Fruit fly (Drosophila melanogaster): ENCODE results near the gene APC4.

The APC4 gene

DNA sequence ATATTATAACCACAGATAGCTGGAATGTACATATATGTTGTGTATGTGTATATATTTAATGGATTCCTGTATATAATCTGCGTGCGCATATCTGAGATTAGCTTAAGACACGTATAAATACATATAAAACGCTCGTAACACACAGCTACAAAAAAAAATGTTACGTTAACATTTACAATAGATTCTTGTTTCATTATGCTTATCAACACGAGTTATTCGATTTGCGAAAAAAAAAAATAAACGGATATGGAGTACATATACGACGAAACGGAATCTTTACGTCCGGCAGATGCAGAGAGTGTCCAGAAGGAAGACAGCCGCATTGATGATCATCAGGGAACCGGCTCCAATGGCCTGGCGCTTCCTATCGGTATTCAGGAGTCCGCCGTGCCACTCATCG is 11.4 kb upstream of the APC4 start, which contains the start of gene CG10970:
CG10970 (minus strand) TSS at position 101 of the 400 bp plus-strand sequence.
- TF ChIP-seq rn (GFP tag; IDR thresholded peaks at IDR 0.05) (no peak), CG8301 (tag; optimal IDR thresholded peaks at IDR 0.05) (no peak), CG4496 (GFP tag; IDR thresholded peaks at IDR 0.05) (no peak), gl (tag; optimal IDR thresholded peaks at IDR 0.05) (no peak), CG14655 (GFP tag; optimal IDR thresholded peaks at IDR 0.05) (no peak), EcR (GFP tag; optimal IDR thresholded peaks at IDR 0.05) (no peak), CG13204 (GFP tag; optimal IDR thresholded peaks at IDR 0.05) (no peak), D1 (tag; optimal IDR thresholded peaks at IDR 0.05) (no peak), Pif1A (GFP tag; optimal IDR thresholded peaks at IDR 0.05) (no peak), CG15710 (tag; optimal IDR thresholded peaks at IDR 0.05) (no peak), Snoo (tag; optimal IDR thresholded peaks at IDR 0.05) (no peak), fd96Ca (GFP tag; IDR thresholded peaks at IDR 0.05) (no peak), CG8159 (tag; optimal IDR thresholded peaks at IDR 0.05) (no peak), Pif1B (GFP tag; optimal IDR thresholded peaks at IDR 0.05) (no peak)

DNA sequence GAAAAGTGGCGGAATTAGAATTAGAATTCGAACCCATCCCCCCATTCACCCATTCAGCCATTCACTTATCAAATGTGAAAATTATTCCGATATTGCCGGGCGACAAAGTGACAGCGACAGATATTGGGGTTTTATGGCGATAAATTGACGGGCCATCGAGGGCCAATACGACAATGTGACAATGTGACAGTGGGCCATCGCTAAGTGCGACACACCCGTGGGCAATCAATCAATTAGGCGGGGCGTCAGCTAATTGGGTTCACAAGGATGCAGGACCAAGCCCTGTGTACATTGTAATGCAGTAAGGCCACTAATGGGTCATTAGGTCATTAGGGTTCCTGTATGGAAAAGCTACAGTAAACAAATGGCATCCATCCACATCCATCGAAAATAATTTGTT is 8.7 kb upstream of the APC4 start:
- TF ChIP-seq Snoo (tag; optimal IDR thresholded peaks at IDR 0.05), result no peak
- TF ChIP-seq CG13204 (GFP tag; optimal IDR thresholded peaks at IDR 0.05), result no peak
- TF ChIP-seq Pif1B (GFP tag; optimal IDR thresholded peaks at IDR 0.05), result no peak
- TF ChIP-seq gl (tag; optimal IDR thresholded peaks at IDR 0.05), result no peak
- TF ChIP-seq Pif1A (GFP tag; optimal IDR thresholded peaks at IDR 0.05), result no peak
- no peak for TF ChIP-seq CG14655 (GFP tag; optimal IDR thresholded peaks at IDR 0.05)
- no peak for TF ChIP-seq CG15710 (tag; optimal IDR thresholded peaks at IDR 0.05)
- TF ChIP-seq EcR (GFP tag; optimal IDR thresholded peaks at IDR 0.05), result no peak
- TF ChIP-seq CG8159 (tag; optimal IDR thresholded peaks at IDR 0.05), result no peak
- no peak for TF ChIP-seq CG17806 (tag; optimal IDR thresholded peaks at IDR 0.05)
- TF ChIP-seq CG4496 (GFP tag; IDR thresholded peaks at IDR 0.05), result no peak
- TF ChIP-seq CG34367 (tag; optimal IDR thresholded peaks at IDR 0.05), result no peak
- TF ChIP-seq CG8301 (tag; optimal IDR thresholded peaks at IDR 0.05), result no peak
- no peak for TF ChIP-seq D1 (tag; optimal IDR thresholded peaks at IDR 0.05)
- TF ChIP-seq CG10348 (GFP tag; IDR thresholded peaks at IDR 0.05), result no peak

DNA sequence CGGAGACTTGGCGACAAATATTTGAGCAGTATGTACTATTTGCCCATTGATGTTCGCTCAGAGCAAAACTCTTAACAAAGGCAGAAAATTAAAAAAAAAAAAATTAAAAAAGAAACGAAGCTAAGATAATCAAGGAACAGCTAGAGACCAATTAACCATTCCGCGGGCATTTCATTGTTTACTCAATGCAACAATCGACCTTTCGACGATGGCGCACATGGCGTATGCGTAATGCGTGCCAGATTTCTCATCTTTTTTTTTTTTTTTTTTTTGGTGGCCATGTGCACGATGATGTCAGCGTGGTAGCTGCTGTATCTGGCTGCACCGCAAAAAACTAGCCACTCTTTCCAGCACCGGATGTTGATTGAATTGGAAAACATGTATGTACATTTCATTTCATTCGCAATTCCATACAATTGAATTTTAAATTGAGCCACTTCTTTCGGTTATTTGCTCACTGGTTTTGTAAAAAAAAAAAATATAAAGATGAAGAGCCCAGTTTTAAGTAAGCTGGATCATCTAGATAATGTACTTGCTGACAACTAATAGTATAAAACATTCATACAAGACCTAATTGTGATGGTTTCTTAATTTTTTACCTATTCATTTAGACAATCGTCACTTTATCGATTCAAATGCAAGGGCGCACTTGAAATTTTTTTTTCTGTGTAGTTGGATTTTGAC is 6.9 kb upstream of the APC4 start:
- 0 out of 3 replicates have a peak, but pooled peaks have one; percentile 36 for TF ChIP-seq fd96Ca (GFP tag; IDR thresholded peaks at IDR 0.05)
- TF ChIP-seq Pif1B (GFP tag; optimal IDR thresholded peaks at IDR 0.05), result peak; percentile 30
- TF ChIP-seq CG15710 (tag; optimal IDR thresholded peaks at IDR 0.05), result peak; percentile 44
- no peak for TF ChIP-seq CG34367 (tag; optimal IDR thresholded peaks at IDR 0.05)
- TF ChIP-seq CG8159 (tag; optimal IDR thresholded peaks at IDR 0.05), result peak; percentile 64
- peak; percentile 67 for TF ChIP-seq Snoo (tag; optimal IDR thresholded peaks at IDR 0.05)
- no peak for TF ChIP-seq D1 (tag; optimal IDR thresholded peaks at IDR 0.05)
- peak; percentile 59 for TF ChIP-seq CG32121 (GFP tag; IDR thresholded peaks at IDR 0.05)
- no peak for TF ChIP-seq rn (GFP tag; IDR thresholded peaks at IDR 0.05)
- TF ChIP-seq gl (tag; optimal IDR thresholded peaks at IDR 0.05), result no peak
- TF ChIP-seq CG17806 (tag; optimal IDR thresholded peaks at IDR 0.05), result peak; percentile 2
- peak; percentile 1 for TF ChIP-seq CG9948 (tag; optimal IDR thresholded peaks at IDR 0.05)
- no peak for TF ChIP-seq Ets98B (GFP tag; IDR thresholded peaks at IDR 0.05)
- TF ChIP-seq CG8301 (tag; optimal IDR thresholded peaks at IDR 0.05), result peak; percentile 44
- peak; percentile 56 for TF ChIP-seq CG14655 (GFP tag; optimal IDR thresholded peaks at IDR 0.05)
- TF ChIP-seq CG4496 (GFP tag; IDR thresholded peaks at IDR 0.05), result peak; percentile 35; the same call in 1 of the 3 replicates
- TF ChIP-seq Pif1A (GFP tag; optimal IDR thresholded peaks at IDR 0.05), result peak; percentile 74

DNA sequence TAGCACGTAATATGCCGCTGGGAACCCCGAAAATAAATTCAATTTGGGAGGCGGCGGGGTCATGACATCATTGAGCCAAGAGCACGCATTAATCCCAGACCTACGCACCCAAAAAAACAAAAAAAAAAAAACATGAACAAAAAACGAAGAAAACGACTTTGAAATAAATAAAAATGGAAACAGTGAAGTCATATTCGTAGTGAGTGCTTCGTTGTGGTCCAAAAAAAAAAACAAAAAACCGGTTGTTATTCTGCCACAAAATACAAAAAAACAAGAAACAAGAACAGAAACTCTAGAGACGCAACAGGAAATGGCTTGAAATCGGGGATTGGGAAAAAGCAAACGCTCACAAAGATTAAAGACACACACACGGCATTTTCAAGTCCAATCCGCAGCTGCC is 5.2 kb upstream of the APC4 start:
- TF ChIP-seq CG13204 (GFP tag; optimal IDR thresholded peaks at IDR 0.05) (peak; percentile 64), Pif1B (GFP tag; optimal IDR thresholded peaks at IDR 0.05) (no peak), CG15710 (tag; optimal IDR thresholded peaks at IDR 0.05) (peak; percentile 32), Pif1A (GFP tag; optimal IDR thresholded peaks at IDR 0.05) (peak; percentile 29), D1 (tag; optimal IDR thresholded peaks at IDR 0.05) (no peak), CG12605 (GFP tag; IDR thresholded peaks at IDR 0.05) (peak; percentile 40; the same call in 1 of the 2 replicates), gl (tag; optimal IDR thresholded peaks at IDR 0.05) (peak; percentile 48), rn (GFP tag; IDR thresholded peaks at IDR 0.05) (no peak), CG4496 (GFP tag; IDR thresholded peaks at IDR 0.05) (peak; percentile 8; the same call in 1 of the 3 replicates), CG34367 (tag; optimal IDR thresholded peaks at IDR 0.05) (peak; percentile 43)

DNA sequence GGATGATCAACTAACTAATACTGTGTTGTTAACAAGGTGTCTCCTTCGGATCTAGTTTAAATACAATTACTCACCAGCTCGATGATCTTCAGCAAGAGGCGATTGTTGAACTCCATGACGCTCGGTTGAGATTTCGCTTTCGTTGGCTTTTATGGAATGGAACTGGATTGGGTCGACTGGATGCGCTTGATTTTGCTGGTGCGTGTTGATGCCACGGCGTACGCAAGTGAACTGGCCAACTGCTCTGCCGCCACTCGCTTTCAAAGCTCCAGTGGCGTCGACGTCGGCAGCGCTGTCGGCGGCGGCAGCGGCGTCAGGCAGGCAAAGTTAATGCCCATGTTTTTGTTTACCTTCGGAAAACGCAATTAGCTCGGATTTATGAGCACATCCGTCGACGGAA is 4.5 kb upstream of the APC4 start, which contains the start of gene CG44325:
CG44325 (minus strand) TSS at position 237 of the 400 bp plus-strand sequence.
- TF ChIP-seq CG8159 (tag; optimal IDR thresholded peaks at IDR 0.05) (no peak), CG14655 (GFP tag; optimal IDR thresholded peaks at IDR 0.05) (no peak), CG34367 (tag; optimal IDR thresholded peaks at IDR 0.05) (no peak), CG9948 (tag; optimal IDR thresholded peaks at IDR 0.05) (no peak), CG32121 (GFP tag; IDR thresholded peaks at IDR 0.05) (peak; percentile 40; the same call in 1 of the 2 replicates), D1 (tag; optimal IDR thresholded peaks at IDR 0.05) (no peak), fd96Ca (GFP tag; IDR thresholded peaks at IDR 0.05) (peak; percentile 17; the same call in 1 of the 3 replicates), CG15710 (tag; optimal IDR thresholded peaks at IDR 0.05) (no peak), rn (GFP tag; IDR thresholded peaks at IDR 0.05) (no peak), CG8301 (tag; optimal IDR thresholded peaks at IDR 0.05) (peak; percentile 23), Ets98B (GFP tag; IDR thresholded peaks at IDR 0.05) (peak; percentile 64), CG12605 (GFP tag; IDR thresholded peaks at IDR 0.05) (peak; percentile 60; the same call in 1 of the 2 replicates), Pif1B (GFP tag; optimal IDR thresholded peaks at IDR 0.05) (peak; percentile 66), gl (tag; optimal IDR thresholded peaks at IDR 0.05) (peak; percentile 46), Pif1A (GFP tag; optimal IDR thresholded peaks at IDR 0.05) (peak; percentile 64), CG4496 (GFP tag; IDR thresholded peaks at IDR 0.05) (peak; percentile 62; the same call in 1 of the 3 replicates), CG17806 (tag; optimal IDR thresholded peaks at IDR 0.05) (no peak), CG13204 (GFP tag; optimal IDR thresholded peaks at IDR 0.05) (no peak), Snoo (tag; optimal IDR thresholded peaks at IDR 0.05) (peak; percentile 40), EcR (GFP tag; optimal IDR thresholded peaks at IDR 0.05) (peak; percentile 92), CG10348 (GFP tag; IDR thresholded peaks at IDR 0.05) (no peak)
